Worm (Caenorhabditis elegans) whole organism, L4/young adult: Measurements from ENCODE around the gene ugt-33.

Experiments used
- W03F9.2 ChIP-seq: fragments of 150-350 bp; optimal IDR thresholded peaks from 2 replicates; lab custom pipeline; 2014; ENCODE audit warnings: missing biosample characterization, missing genetic modification characterization
- dao-5 ChIP-seq: sonication (generic microtip); optimal IDR thresholded peaks from 2 replicates; lab custom pipeline; 2016; ENCODE audit warnings: missing genotype, missing genetic modification characterization, moderate library complexity, missing compliant biosample characterization

DNA sequence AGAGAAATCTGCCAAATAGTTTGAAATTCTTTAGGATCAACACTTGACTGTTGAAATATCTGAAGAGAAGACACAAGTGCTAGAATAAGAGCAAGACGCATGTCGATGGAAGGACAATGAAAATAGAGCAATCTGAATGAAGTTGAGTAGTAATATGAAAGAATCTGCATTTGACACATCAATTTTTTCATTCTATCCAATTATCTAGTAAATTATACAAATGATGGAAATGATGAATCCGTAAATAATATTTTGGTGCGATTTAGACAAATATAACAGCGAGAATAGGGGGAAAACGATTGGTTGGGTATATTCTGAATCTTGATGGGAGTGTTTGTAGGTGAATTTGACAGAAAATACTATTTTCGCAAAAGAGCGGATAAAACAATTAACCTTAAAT is 39.5 kb downstream of the ugt-33 start, which contains the start of gene txt-10:
- TF ChIP-seq W03F9.2 (tag; lab: Kevin White, UChicago) (no peak), dao-5 (tag; lab: Kevin White, UChicago) (no peak)
